Worm (Caenorhabditis elegans): ENCODE data around the gene oac-21.
"Not testable (repeated sequence)": the region's sequence is repeated elsewhere in the genome, so short reads cannot be mapped to it uniquely, and the experiment has no call there.

Gene oac-21

DNA sequence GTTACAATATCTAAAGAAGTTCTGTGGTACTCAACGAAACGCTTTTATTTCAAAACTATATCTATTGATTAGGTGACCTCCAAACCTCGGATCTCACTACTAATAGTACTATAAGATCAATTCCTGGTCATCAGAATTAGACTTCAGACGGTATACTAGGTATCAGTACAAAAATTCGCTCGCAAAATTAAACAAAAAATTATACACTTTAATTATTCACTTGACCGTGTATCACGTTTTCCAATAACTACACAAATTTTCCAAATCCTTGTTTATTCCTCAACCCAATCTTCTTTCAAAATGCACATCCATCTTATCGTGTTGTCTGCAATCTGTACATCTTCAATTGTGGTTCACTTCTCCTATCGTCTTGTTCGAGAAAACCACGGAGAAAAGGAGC lies 29.1 kb downstream of the oac-21 start, which contains the start of gene F56D6.23:
Gene F56D6.23, plus strand, starts transcription at position 301 of the 400 bp plus-strand sequence.
- no peak for TF ChIP-seq dao-5 (tag; optimal IDR thresholded peaks at IDR 0.05)

ce11 chrIV:3919506-3919905 lies 30.4 kb downstream of the oac-21 start, which contains the start of gene srz-19:
Gene srz-19, plus strand, starts transcription at chrIV:3919806.
- no peak for TF ChIP-seq dao-5 (tag; optimal IDR thresholded peaks at IDR 0.05)

ce11 chrIV:3921898-3922297 lies 32.8 kb downstream of the oac-21 start, which contains the start of gene clec-67:
Gene clec-67, plus strand, starts transcription at chrIV:3922165.
- TF ChIP-seq him-1 (tag; optimal IDR thresholded peaks at IDR 0.05) (no peak), W03F9.2 (tag; optimal IDR thresholded peaks at IDR 0.05) (no peak), dao-5 (tag; optimal IDR thresholded peaks at IDR 0.05) (no peak)

DNA sequence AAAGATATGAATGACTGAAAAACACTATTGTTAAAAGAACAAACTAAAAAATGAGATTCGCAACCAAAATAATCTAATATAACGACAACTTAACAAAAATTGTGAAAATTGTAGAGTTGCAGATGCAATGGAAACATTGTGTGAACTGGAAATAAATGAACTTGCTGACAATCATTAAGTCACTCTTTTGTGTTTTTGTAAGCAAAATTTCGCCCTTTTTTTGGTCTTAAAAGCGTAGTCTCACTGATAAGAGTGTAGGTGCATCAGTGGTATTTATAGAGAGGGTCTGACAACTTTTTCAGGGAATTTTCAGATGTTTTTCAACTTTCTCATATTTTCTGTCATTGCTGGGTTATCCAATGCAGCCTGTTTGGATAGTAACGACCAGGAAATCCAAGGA lies 37.1 kb downstream of the oac-21 start, which contains the start of gene clec-68:
Gene clec-68, plus strand, starts transcription at position 301 of the 400 bp plus-strand sequence.
- no peak for TF ChIP-seq him-1 (tag; optimal IDR thresholded peaks at IDR 0.05)
- no peak for TF ChIP-seq dao-5 (tag; optimal IDR thresholded peaks at IDR 0.05)
- TF ChIP-seq W03F9.2 (tag; optimal IDR thresholded peaks at IDR 0.05) = no peak

DNA sequence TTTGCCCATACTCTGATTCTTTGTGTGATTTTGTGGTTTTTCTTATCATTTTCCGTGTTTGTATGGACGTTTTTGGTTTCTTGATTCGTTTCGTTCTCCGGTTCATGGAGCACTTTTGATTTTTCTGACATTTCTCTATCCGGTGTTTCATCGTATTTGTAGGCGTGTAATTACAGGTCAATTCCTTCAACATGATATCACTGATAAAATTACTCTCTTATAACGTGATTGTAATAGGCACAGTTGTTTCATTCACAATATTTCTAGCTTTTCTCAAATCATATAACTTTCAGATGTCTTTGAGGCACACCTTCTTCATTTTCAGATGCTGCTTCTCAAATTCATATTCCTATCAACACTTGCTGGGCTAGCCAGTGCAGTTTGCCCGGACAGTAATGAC lies 43.3 kb downstream of the oac-21 start, which contains the start of gene clec-70:
Gene clec-70, plus strand, starts transcription at position 301 of the 400 bp plus-strand sequence.
- not testable (repeated sequence) for TF ChIP-seq W03F9.2, dao-5, him-1 (tag; optimal IDR thresholded peaks at IDR 0.05)

- no peak for TF ChIP-seq him-1 (tag; optimal IDR thresholded peaks at IDR 0.05)
- TF ChIP-seq W03F9.2 (tag; optimal IDR thresholded peaks at IDR 0.05) = no peak
- no peak for TF ChIP-seq dao-5 (tag; optimal IDR thresholded peaks at IDR 0.05)
Measured at ce11 chrIV:3937097-3937496, 48.0 kb downstream of the oac-21 start, which contains the start of gene clec-71. Gene clec-71, plus strand, starts transcription at chrIV:3937458.

DNA sequence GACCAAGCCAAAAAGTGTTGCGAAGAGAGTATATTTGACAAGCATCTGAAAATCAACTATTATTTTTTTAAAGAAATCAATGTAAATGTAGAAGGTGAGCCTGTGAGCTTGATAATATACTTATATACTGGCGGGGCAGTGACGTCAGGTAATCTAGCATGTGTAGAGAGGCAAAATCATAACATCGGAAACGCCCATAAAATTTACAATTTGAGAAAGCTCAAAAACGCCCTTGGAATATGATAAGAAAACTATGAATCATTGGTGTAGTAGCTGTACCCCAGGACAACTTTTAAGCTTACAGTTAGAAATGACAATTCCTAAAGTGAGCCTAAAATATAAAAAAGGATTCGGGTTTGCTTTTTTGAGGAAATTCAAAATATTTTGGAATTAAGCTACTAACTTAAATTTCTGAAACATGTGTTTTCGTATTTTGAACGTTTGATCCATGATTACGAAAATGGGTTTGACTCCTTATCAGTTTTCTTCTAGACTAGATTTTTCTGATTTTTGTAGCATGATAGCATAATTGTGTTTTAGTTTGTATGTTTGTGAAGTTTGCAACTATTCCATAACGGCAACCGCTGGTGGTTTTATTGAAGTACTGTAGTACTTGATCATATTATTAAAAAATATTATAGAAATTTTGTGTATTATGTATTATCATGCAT lies 52.7 kb downstream of the oac-21 start, which contains the start of gene clec-174:
Gene clec-174, minus strand, starts transcription at position 51 of the 671 bp plus-strand sequence.
- TF ChIP-seq him-1 (tag; optimal IDR thresholded peaks at IDR 0.05) (no peak), W03F9.2 (tag; optimal IDR thresholded peaks at IDR 0.05) (no peak), dao-5 (tag; optimal IDR thresholded peaks at IDR 0.05) (no peak)
